Worm (Caenorhabditis elegans) whole organism, young adult: Measurements from ENCODE around the gene srh-123.
"Not testable (repeated sequence)": the region's sequence is repeated elsewhere in the genome, so short reads cannot be mapped to it uniquely, and the experiment has no call there.

Experiments
- B0019.2 ChIP-seq: fragments of 200-800 bp; sonication (Bioruptor generic); conservative IDR thresholded peaks from 2 replicates; pipeline ENCODE4 v1.3.6; 2022; ENCODE audit warnings: missing genetic modification reagents, missing genetic modification characterization, missing compliant biosample characterization
- C06A6.2 ChIP-seq: fragments of 200-800 bp; sonication (Bioruptor generic); conservative IDR thresholded peaks from 2 replicates; pipeline ENCODE4 v1.3.6; 2022; ENCODE audit warnings: missing genetic modification characterization, missing compliant biosample characterization
- D2030.7 ChIP-seq: fragments of 200-800 bp; sonication (Bioruptor generic); IDR thresholded peaks from 2 replicates; pipeline ENCODE4 v1.3.6; 2022; ENCODE audit warnings: missing genetic modification reagents, missing genetic modification characterization, missing compliant biosample characterization
- F23B12.7 ChIP-seq: sonication (generic microtip); optimal IDR thresholded peaks from 2 replicates; lab custom pipeline; 2017; ENCODE audit warnings: missing genetic modification characterization, mild to moderate bottlenecking, missing compliant biosample characterization, antibody characterized with exemption, moderate library complexity; ENCODE audit not compliant: insufficient read depth
- F57A8.1 ChIP-seq: fragments of 200-800 bp; sonication (Bioruptor generic); optimal IDR thresholded peaks from 2 replicates; lab custom pipeline; 2018; ENCODE audit warnings: mild to moderate bottlenecking, missing genetic modification characterization, moderate library complexity, missing compliant biosample characterization
- K12H6.12 ChIP-seq: fragments of 200-800 bp; sonication (Bioruptor generic); optimal IDR thresholded peaks from 2 replicates; lab custom pipeline; 2018; ENCODE audit warnings: mild to moderate bottlenecking, missing genetic modification characterization, missing compliant biosample characterization
- T07F8.4 ChIP-seq: sonication (generic microtip); optimal IDR thresholded peaks from 2 replicates; lab custom pipeline; 2016; ENCODE audit warnings: mild to moderate bottlenecking, missing genetic modification characterization, moderate library complexity, missing compliant biosample characterization
- Y53F4B.3 ChIP-seq: fragments of 200-800 bp; sonication (Bioruptor generic); IDR thresholded peaks from 2 replicates; pipeline ENCODE4 v1.3.6; 2022; ENCODE audit warnings: missing genetic modification reagents, missing genetic modification characterization, missing compliant biosample characterization
- akir-1 ChIP-seq: fragments of 200-800 bp; sonication (Bioruptor generic); optimal IDR thresholded peaks from 2 replicates; lab custom pipeline; 2018; ENCODE audit warnings: mild to moderate bottlenecking, missing genetic modification characterization, moderate library complexity, missing compliant biosample characterization
- athp-1 ChIP-seq: sonication (generic microtip); optimal IDR thresholded peaks from 2 replicates; lab custom pipeline; 2017; ENCODE audit warnings: mild to moderate bottlenecking, missing genetic modification characterization, missing compliant biosample characterization
- attf-5 ChIP-seq: fragments of 200-800 bp; sonication (Bioruptor generic); optimal IDR thresholded peaks from 2 replicates; lab custom pipeline; 2018; ENCODE audit warnings: mild to moderate bottlenecking, missing genetic modification characterization, missing compliant biosample characterization
- ceh-58 ChIP-seq: fragments of 200-800 bp; sonication (Bioruptor generic); IDR thresholded peaks from 2 replicates; pipeline ENCODE4 v1.3.6; 2022; ENCODE audit warnings: missing genetic modification characterization, missing compliant biosample characterization
- ceh-91 ChIP-seq: fragments of 200-800 bp; sonication (Bioruptor generic); IDR thresholded peaks from 2 replicates; pipeline ENCODE4 v1.3.6; 2022; ENCODE audit warnings: missing genetic modification reagents, missing genetic modification characterization, missing compliant biosample characterization
- chd-7 ChIP-seq: sonication (generic microtip); optimal IDR thresholded peaks from 2 replicates; lab custom pipeline; 2016; ENCODE audit warnings: mild to moderate bottlenecking, missing genetic modification characterization, moderate library complexity, missing compliant biosample characterization
- die-1 ChIP-seq: sonication (generic microtip); optimal IDR thresholded peaks from 2 replicates; lab custom pipeline; 2016; ENCODE audit warnings: missing genotype, mild to moderate bottlenecking, missing genetic modification characterization, missing compliant biosample characterization
- fkh-3 ChIP-seq: sonication (generic microtip); optimal IDR thresholded peaks from 2 replicates; lab custom pipeline; 2016; ENCODE audit warnings: mild to moderate bottlenecking, missing genetic modification characterization, missing compliant biosample characterization
- him-1 ChIP-seq: sonication (generic microtip); optimal IDR thresholded peaks from 2 replicates; lab custom pipeline; 2016; ENCODE audit warnings: missing genotype, missing genetic modification reagents, missing genetic modification characterization, missing compliant biosample characterization
- hrde-1 ChIP-seq: sonication (generic microtip); optimal IDR thresholded peaks from 2 replicates; lab custom pipeline; 2016; ENCODE audit warnings: missing genetic modification characterization, mild to moderate bottlenecking, missing compliant biosample characterization, moderate library complexity, missing genotype, missing genetic modification reagents, borderline replicate concordance
- hsf-1 ChIP-seq: fragments of 200-800 bp; sonication (Bioruptor generic); IDR thresholded peaks from 2 replicates; pipeline ENCODE4 v1.3.6; 2022; ENCODE audit warnings: missing genetic modification reagents, missing genetic modification characterization, missing compliant biosample characterization
- lin-40 ChIP-seq: sonication (generic microtip); optimal IDR thresholded peaks from 2 replicates; lab custom pipeline; 2016; ENCODE audit warnings: missing genetic modification characterization, mild to moderate bottlenecking, missing compliant biosample characterization, missing genotype, missing genetic modification reagents
- madf-10 ChIP-seq: sonication (generic microtip); optimal IDR thresholded peaks from 2 replicates; lab custom pipeline; 2016; ENCODE audit warnings: mild to moderate bottlenecking, missing genetic modification characterization, missing compliant biosample characterization
- madf-6 ChIP-seq: fragments of 200-800 bp; sonication (Bioruptor generic); IDR thresholded peaks from 2 replicates; pipeline ENCODE4 v1.3.6; 2022; ENCODE audit warnings: missing genetic modification reagents, missing genetic modification characterization, missing compliant biosample characterization
- madf-8 ChIP-seq: fragments of 200-800 bp; sonication (Bioruptor generic); conservative IDR thresholded peaks from 2 replicates; pipeline ENCODE4 v1.3.6; 2022; ENCODE audit warnings: missing genetic modification reagents, missing genetic modification characterization, missing compliant biosample characterization
- mes-4 ChIP-seq: sonication (generic microtip); optimal IDR thresholded peaks from 2 replicates; lab custom pipeline; 2016; ENCODE audit warnings: missing genotype, missing genetic modification characterization, missing compliant biosample characterization
- rcor-1 ChIP-seq: fragments of 200-800 bp; sonication (Bioruptor generic); IDR thresholded peaks from 2 replicates; pipeline ENCODE4 v1.3.6; 2022; ENCODE audit warnings: missing genetic modification reagents, missing genetic modification characterization, missing compliant biosample characterization
- rec-8 ChIP-seq, 2 experiments: sonication (generic microtip); optimal IDR thresholded peaks; 2 replicates each; lab custom pipeline; 2016; ENCODE audit warnings: mild to moderate bottlenecking in 2 of 2, missing genetic modification characterization in 2 of 2, missing genetic modification reagents in 2 of 2, missing genotype in 2 of 2, missing biosample characterization in 1 of 2, missing compliant biosample characterization in 1 of 2, moderate library complexity in 1 of 2
- sdz-38 ChIP-seq: sonication (generic microtip); optimal IDR thresholded peaks from 2 replicates; lab custom pipeline; 2016; ENCODE audit warnings: missing genotype, missing genetic modification characterization, missing compliant biosample characterization
- snpc-3.4 ChIP-seq: sonication (generic microtip); optimal IDR thresholded peaks from 2 replicates; lab custom pipeline; 2017; ENCODE audit warnings: missing genetic modification characterization, mild to moderate bottlenecking, missing compliant biosample characterization, antibody characterized with exemption, moderate library complexity, missing genotype, missing genetic modification reagents
- snpc-4 ChIP-seq, 5 experiments: fragments of 150-350 bp in 1 of 5; sonication (generic microtip) in 4 of 5; optimal IDR thresholded peaks; 2 replicates each; lab custom pipeline; 2014 to 2018; ENCODE audit warnings: missing genetic modification characterization in 5 of 5, missing biosample characterization in 3 of 5, antibody characterized with exemption in 2 of 5, mild to moderate bottlenecking in 2 of 5, missing compliant biosample characterization in 2 of 5, missing genotype in 2 of 5, moderate library complexity in 2 of 5, missing genetic modification reagents in 1 of 5
- tbx-9 ChIP-seq: sonication (generic microtip); optimal IDR thresholded peaks from 2 replicates; lab custom pipeline; 2016; ENCODE audit warnings: borderline replicate concordance, missing genetic modification characterization, inconsistent platforms, missing compliant biosample characterization

Gene srh-123

DNA sequence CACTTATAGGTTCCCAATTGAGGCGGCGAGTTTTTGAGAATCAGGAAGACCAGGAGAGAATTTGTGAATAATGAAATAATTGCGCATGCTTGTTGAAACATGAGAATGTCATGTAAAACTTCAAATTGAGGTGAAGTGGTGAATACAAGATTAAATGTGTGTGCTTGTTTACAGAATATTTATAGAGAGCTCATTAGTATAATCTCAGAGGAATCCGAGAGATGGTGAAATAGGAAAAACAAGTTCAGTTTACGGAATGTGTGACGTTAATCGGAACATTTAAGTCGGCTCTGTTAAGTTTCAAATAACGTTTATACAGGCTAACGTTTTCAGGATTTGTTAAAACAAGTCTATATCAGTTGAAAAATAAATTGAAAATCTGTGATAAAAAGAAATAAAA, 15.7 kb upstream of the srh-123 start, which contains the start of gene str-200:
TSS of gene str-200 (minus strand) at position 101 of the 400 bp plus-strand sequence.
- TF ChIP-seq sdz-38 (tag; lab: Kevin White, UChicago): no peak
- TF ChIP-seq F23B12.7 (tag; lab: Kevin White, UChicago): no peak
- no peak for TF ChIP-seq die-1 (tag; lab: Kevin White, UChicago)

DNA sequence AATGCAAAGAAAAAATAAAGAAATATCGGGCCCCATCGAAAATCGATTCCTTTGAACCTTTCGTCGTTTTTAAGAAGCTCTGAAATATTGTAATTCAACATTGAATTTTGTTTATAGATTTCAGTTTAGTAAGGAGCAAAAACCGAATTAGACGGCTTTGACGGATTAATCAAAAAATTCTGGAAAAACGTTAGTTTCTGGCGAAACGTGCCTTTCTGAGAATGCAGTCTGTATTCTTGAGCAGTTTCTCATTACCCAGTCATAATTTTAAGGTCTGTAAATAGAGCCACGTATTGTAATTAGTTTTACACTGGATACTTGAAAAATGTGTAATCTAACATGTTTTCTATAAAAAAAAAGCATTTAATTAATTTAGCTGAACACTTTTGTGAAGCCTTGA, 13.7 kb upstream of the srh-123 start, which contains the start of gene srz-48:
TSS of gene srz-48 (minus strand) at position 101 of the 400 bp plus-strand sequence.
- TF ChIP-seq ceh-91 (GFP tag; lab: Robert Waterston, UW) (no peak), tbx-9 (tag; lab: Kevin White, UChicago) (no peak), D2030.7 (GFP tag; lab: Robert Waterston, UW) (no peak), mes-4 (no peak), B0019.2 (GFP tag; lab: Robert Waterston, UW) (no peak), Y53F4B.3 (GFP tag; lab: Robert Waterston, UW) (no peak), T07F8.4 (tag; lab: Kevin White, UChicago) (no peak), K12H6.12 (tag; lab: Kevin White, UChicago) (no peak), rec-8 (tag; optimal IDR thresholded peaks at IDR 0.05; lab: Kevin White, UChicago) (no peak), C06A6.2 (GFP tag; lab: Robert Waterston, UW) (no peak), madf-6 (GFP tag; lab: Robert Waterston, UW) (no peak), him-1 (no peak), chd-7 (tag; lab: Kevin White, UChicago) (no peak)

ce11 chrV:17464278-17464677, 9.5 kb upstream of the srh-123 start, which contains the start of gene F20E11.7:
Gene F20E11.7 (plus strand): TSS chrV:17464578.
- not testable (repeated sequence) for TF ChIP-seq F57A8.1 (GFP tag; lab: Kevin White, UChicago); hrde-1 (tag; lab: Kevin White, UChicago); hsf-1 (GFP tag; lab: Robert Waterston, UW)

- TF ChIP-seq madf-8 (GFP tag; lab: Robert Waterston, UW) (no peak), lin-40 (tag; lab: Kevin White, UChicago) (no peak), rcor-1 (no peak), ceh-58 (GFP tag; lab: Robert Waterston, UW) (no peak), athp-1 (tag; lab: Kevin White, UChicago) (no peak), attf-5 (GFP tag; lab: Kevin White, UChicago) (no peak)
- TF ChIP-seq, all 124 proteins: peak for 0
These were observed 7.0 kb upstream of the srh-123 start, which contains the start of gene srw-72 for ce11 chrV:17466751-17467150. Gene srw-72 (plus strand): TSS chrV:17467051.

DNA sequence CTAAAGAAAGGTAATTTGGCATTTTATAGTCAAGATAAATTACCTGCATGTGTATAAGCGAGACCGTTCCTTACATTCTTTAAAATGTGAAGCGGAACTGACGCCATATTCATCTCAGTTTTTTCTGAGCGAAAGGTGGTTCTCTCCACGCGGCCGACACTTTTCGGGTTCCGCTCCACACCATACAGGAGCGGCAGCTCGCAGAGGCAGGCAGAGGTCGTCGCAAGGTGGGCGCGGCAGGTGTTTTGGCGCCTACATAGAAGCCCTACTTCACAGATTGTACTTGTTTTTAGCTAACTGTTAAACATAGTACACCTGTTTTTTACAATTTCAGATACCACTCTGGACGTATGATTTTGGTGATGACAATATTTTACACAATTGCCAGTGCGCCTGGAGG, 5.9 kb upstream of the srh-123 start:
- TF ChIP-seq fkh-3 (tag; lab: Kevin White, UChicago): no peak
- TF ChIP-seq snpc-4 (GFP tag; optimal IDR thresholded peaks at IDR 0.05; lab: Kevin White, UChicago): no peak
- TF ChIP-seq snpc-4 (tag; optimal IDR thresholded peaks at IDR 0.05; lab: Kevin White, UChicago): peak in 1 of 4 experiments; percentile 59

ce11 chrV:17469180-17469579, 4.6 kb upstream of the srh-123 start, which contains the start of gene F20E11.17:
Gene F20E11.17 (minus strand): TSS chrV:17469280.
- no peak for TF ChIP-seq madf-8 (GFP tag; lab: Robert Waterston, UW)
- TF ChIP-seq snpc-3.4: no peak
- TF ChIP-seq chd-7 (tag; lab: Kevin White, UChicago): no peak
- no peak for TF ChIP-seq madf-10 (tag; lab: Kevin White, UChicago)
- TF ChIP-seq akir-1 (GFP tag; lab: Kevin White, UChicago): no peak
